Fruit fly (Drosophila melanogaster) whole organism, embryonic: ENCODE measurements around the gene Wnt6.

Experiments used
- Blimp-1 ChIP-seq: fragments of 200-800 bp; sonication (Bioruptor generic); optimal IDR thresholded peaks from 3 replicates; lab custom pipeline; 2018; ENCODE audit warnings: missing biosample characterization, missing genetic modification characterization, mild to moderate bottlenecking, moderate library complexity, missing genetic modification reagents
- C15 ChIP-seq: fragments of 200-800 bp; sonication (Bioruptor generic); IDR thresholded peaks from 3 replicates; pipeline ENCODE4 v1.3.6; 2022; ENCODE audit warnings: missing biosample characterization, missing genetic modification characterization
- CG10147 ChIP-seq: fragments of 200-800 bp; sonication (Bioruptor generic); optimal IDR thresholded peaks from 2 replicates; lab custom pipeline; 2019; ENCODE audit warnings: missing biosample characterization, mild to moderate bottlenecking, missing genetic modification characterization, moderate library complexity
- CG11456 ChIP-seq: fragments of 200-800 bp; sonication (Bioruptor generic); IDR thresholded peaks from 3 replicates; pipeline ENCODE4 v1.3.6; 2022; ENCODE audit warnings: missing biosample characterization, missing genetic modification characterization
- CG11695 ChIP-seq: fragments of 200-800 bp; sonication (Bioruptor generic); IDR thresholded peaks from 3 replicates; pipeline ENCODE4 v1.3.6; 2022; ENCODE audit warnings: missing biosample characterization, missing genetic modification characterization
- CG11696 ChIP-seq: fragments of 200-800 bp; sonication (Bioruptor generic); IDR thresholded peaks from 2 replicates; pipeline ENCODE4 v1.3.6; 2022; ENCODE audit warnings: missing biosample characterization, missing genetic modification characterization
- CG12744 ChIP-seq: fragments of 200-800 bp; sonication (Bioruptor generic); optimal IDR thresholded peaks from 2 replicates; lab custom pipeline; 2016; ENCODE audit warnings: missing biosample characterization, missing genetic modification characterization
- CG13287 ChIP-seq: fragments of 200-800 bp; sonication (Bioruptor generic); IDR thresholded peaks from 2 replicates; pipeline ENCODE4 v1.3.6; 2022; ENCODE audit warnings: missing biosample characterization, missing genetic modification characterization; ENCODE audit not compliant: partially characterized antibody
- CG15269 ChIP-seq: fragments of 200-800 bp; sonication (Bioruptor generic); optimal IDR thresholded peaks from 2 replicates; lab custom pipeline; 2018; ENCODE audit warnings: missing biosample characterization, mild to moderate bottlenecking, missing genetic modification characterization, moderate library complexity
- CG17385 ChIP-seq: fragments of 200-800 bp; sonication (Bioruptor generic); optimal IDR thresholded peaks from 3 replicates; lab custom pipeline; 2018; ENCODE audit warnings: missing biosample characterization, mild to moderate bottlenecking, missing genetic modification characterization
- CG2199 ChIP-seq: fragments of 200-800 bp; sonication (Bioruptor generic); IDR thresholded peaks from 3 replicates; pipeline ENCODE4 v1.3.6; 2022; ENCODE audit warnings: missing biosample characterization, missing genetic modification characterization
- CG33557 ChIP-seq: fragments of 200-800 bp; sonication (Bioruptor generic); optimal IDR thresholded peaks from 2 replicates; lab custom pipeline; 2019; ENCODE audit warnings: missing biosample characterization, mild to moderate bottlenecking, missing genetic modification characterization, moderate library complexity
- CG3407 ChIP-seq: fragments of 200-800 bp; sonication (Bioruptor generic); optimal IDR thresholded peaks from 2 replicates; lab custom pipeline; 2018; ENCODE audit warnings: missing biosample characterization, mild to moderate bottlenecking, missing genetic modification characterization
- CG34224 ChIP-seq: fragments of 200-800 bp; sonication (Bioruptor generic); IDR thresholded peaks from 3 replicates; pipeline ENCODE4 v1.3.6; 2022; ENCODE audit warnings: missing biosample characterization, missing genetic modification characterization; ENCODE audit not compliant: partially characterized antibody
- CG34422 ChIP-seq: fragments of 200-800 bp; sonication (Bioruptor generic); IDR thresholded peaks from 3 replicates; pipeline ENCODE4 v1.3.6; 2022; ENCODE audit warnings: missing biosample characterization, missing genetic modification characterization
- CG3726 ChIP-seq: fragments of 200-800 bp; sonication (Bioruptor generic); IDR thresholded peaks from 3 replicates; pipeline ENCODE4, ENCODE4 v1.3.6; 2022; ENCODE audit warnings: missing biosample characterization, missing genetic modification characterization
- CG4404 ChIP-seq: fragments of 200-800 bp; sonication (Bioruptor generic); IDR thresholded peaks from 2 replicates; pipeline ENCODE4 v1.3.6; 2022; ENCODE audit warnings: missing biosample characterization, missing genetic modification characterization
- CG6175 ChIP-seq: fragments of 200-800 bp; sonication (Bioruptor generic); IDR thresholded peaks from 3 replicates; pipeline ENCODE4 v1.3.6; 2022; ENCODE audit warnings: missing biosample characterization, missing genetic modification characterization
- CG6654 ChIP-seq: fragments of 200-800 bp; sonication (Bioruptor generic); optimal IDR thresholded peaks from 2 replicates; lab custom pipeline; 2017; ENCODE audit warnings: missing biosample characterization, mild to moderate bottlenecking, missing genetic modification characterization
- CG7556 ChIP-seq: fragments of 200-800 bp; sonication (Bioruptor generic); optimal IDR thresholded peaks from 2 replicates; lab custom pipeline; 2017; ENCODE audit warnings: missing biosample characterization, mild to moderate bottlenecking, missing genetic modification characterization
- CG7987 ChIP-seq: fragments of 200-800 bp; sonication (Bioruptor generic); optimal IDR thresholded peaks from 2 replicates; lab custom pipeline; 2018; ENCODE audit warnings: missing biosample characterization, mild to moderate bottlenecking, missing genetic modification characterization, moderate library complexity
- CG8924 ChIP-seq: fragments of 200-800 bp; optimal IDR thresholded peaks from 3 replicates; lab custom pipeline; 2019; ENCODE audit warnings: missing biosample characterization, mild to moderate bottlenecking, missing genetic modification characterization, moderate library complexity
- Chrac-16 ChIP-seq: fragments of 200-800 bp; sonication (Bioruptor generic); optimal IDR thresholded peaks from 3 replicates; lab custom pipeline; 2016; ENCODE audit warnings: missing biosample characterization, missing genetic modification characterization
- CkIIα-i1 ChIP-seq: fragments of 200-800 bp; sonication (Bioruptor generic); IDR thresholded peaks from 2 replicates; pipeline ENCODE4 v1.3.6; 2022; ENCODE audit warnings: missing biosample characterization, missing genetic modification characterization
- D19B ChIP-seq: fragments of 200-800 bp; sonication (Bioruptor generic); optimal IDR thresholded peaks from 2 replicates; lab custom pipeline; 2017; ENCODE audit warnings: missing biosample characterization, mild to moderate bottlenecking, missing genetic modification characterization
- E2f2 ChIP-seq: fragments of 200-800 bp; sonication (Bioruptor generic); IDR thresholded peaks from 2 replicates; pipeline ENCODE4 v1.3.6; 2022; ENCODE audit warnings: missing biosample characterization, missing genetic modification characterization
- HHEX ChIP-seq: fragments of 200-800 bp; sonication (Bioruptor generic); optimal IDR thresholded peaks from 3 replicates; lab custom pipeline; 2017; ENCODE audit warnings: missing biosample characterization, mild to moderate bottlenecking, missing genetic modification characterization, missing genetic modification reagents
- Hr39 ChIP-seq: fragments of >200 bp; optimal IDR thresholded peaks from 2 replicates; lab custom pipeline; 2017
- Med ChIP-seq: fragments of 200-800 bp; sonication (Bioruptor generic); peaks from one replicate; lab custom pipeline; 2016; ENCODE audit warnings: missing biosample characterization, missing genetic modification characterization, mild to moderate bottlenecking, inconsistent platforms, moderate library complexity
- PHDP ChIP-seq: fragments of 200-800 bp; sonication (Bioruptor generic); optimal IDR thresholded peaks from 3 replicates; lab custom pipeline; 2018; ENCODE audit warnings: missing biosample characterization, mild to moderate bottlenecking, missing genetic modification characterization, moderate library complexity
- Six4 ChIP-seq: fragments of 200-800 bp; sonication (Bioruptor generic); optimal IDR thresholded peaks from 2 replicates; lab custom pipeline; 2016; ENCODE audit warnings: missing biosample characterization, missing genetic modification characterization
- Usf ChIP-seq: fragments of 200-800 bp; sonication (Bioruptor generic); optimal IDR thresholded peaks from 2 replicates; lab custom pipeline; 2017; ENCODE audit warnings: missing genotype, missing biosample characterization, missing genetic modification characterization
- abd-A ChIP-seq: fragments of 200-800 bp; sonication (Bioruptor generic); optimal IDR thresholded peaks from 3 replicates; lab custom pipeline; 2019; ENCODE audit warnings: missing biosample characterization, mild to moderate bottlenecking, missing genetic modification characterization, moderate library complexity
- al ChIP-seq: fragments of 200-800 bp; sonication (Bioruptor generic); IDR thresholded peaks from 2 replicates; pipeline ENCODE4 v1.3.6; 2022; ENCODE audit warnings: missing biosample characterization, missing genetic modification characterization
- br ChIP-seq: fragments of >200 bp; optimal IDR thresholded peaks from 2 replicates; lab custom pipeline; 2017
- bsh ChIP-seq, 2 experiments: fragments of 200-800 bp; sonication (Bioruptor generic); optimal IDR thresholded peaks; 2 replicates each; lab custom pipeline; 2017 to 2018; ENCODE audit warnings: mild to moderate bottlenecking in 2 of 2, missing biosample characterization in 2 of 2, missing genetic modification characterization in 2 of 2, moderate library complexity in 1 of 2
- caup ChIP-seq: fragments of 200-800 bp; sonication (Bioruptor generic); optimal IDR thresholded peaks from 3 replicates; lab custom pipeline; 2017; ENCODE audit warnings: missing biosample characterization, mild to moderate bottlenecking, missing genetic modification characterization, moderate library complexity; ENCODE audit not compliant: severe bottlenecking
- danr ChIP-seq: fragments of 200-800 bp; sonication (Bioruptor generic); IDR thresholded peaks from 2 replicates; pipeline ENCODE4 v1.3.6; 2022; ENCODE audit warnings: missing biosample characterization, missing genetic modification characterization
- dmrt11E ChIP-seq: fragments of 200-800 bp; sonication (Bioruptor generic); optimal IDR thresholded peaks from 3 replicates; lab custom pipeline; 2018; ENCODE audit warnings: missing biosample characterization, mild to moderate bottlenecking, missing genetic modification characterization, moderate library complexity
- en ChIP-seq: fragments of 200-800 bp; sonication (Bioruptor generic); optimal IDR thresholded peaks from 2 replicates; lab custom pipeline; 2016; ENCODE audit warnings: missing biosample characterization, missing genetic modification characterization
- gem ChIP-seq: fragments of 200-800 bp; sonication (Bioruptor generic); optimal IDR thresholded peaks from 2 replicates; lab custom pipeline; 2019; ENCODE audit warnings: missing biosample characterization, mild to moderate bottlenecking, missing genetic modification characterization, moderate library complexity
- lilli ChIP-seq: fragments of 200-800 bp; sonication (Bioruptor generic); optimal IDR thresholded peaks from 3 replicates; lab custom pipeline; 2016; ENCODE audit warnings: missing biosample characterization, missing genetic modification characterization
- lola ChIP-seq, 3 experiments: fragments of >200 bp in 2 of 3; fragments of 200-800 bp in 1 of 3; sonication (Bioruptor generic) in 1 of 3; optimal IDR thresholded peaks; 2 replicates each; lab custom pipeline; 2017 to 2019; ENCODE audit warnings: missing biosample characterization in 3 of 3, missing genetic modification characterization in 3 of 3, mild to moderate bottlenecking in 1 of 3, moderate library complexity in 1 of 3
- sens ChIP-seq: fragments of 200-800 bp; sonication (Bioruptor generic); peaks from one replicate; lab custom pipeline; 2016; ENCODE audit warnings: missing biosample characterization, missing genetic modification characterization
- sisA ChIP-seq: fragments of 200-800 bp; sonication (Bioruptor generic); IDR thresholded peaks from 2 replicates; pipeline ENCODE4 v1.3.6; 2022; ENCODE audit warnings: missing biosample characterization, missing genetic modification characterization
- slou ChIP-seq: fragments of 200-800 bp; sonication (Bioruptor generic); optimal IDR thresholded peaks from 3 replicates; lab custom pipeline; 2016; ENCODE audit warnings: missing biosample characterization, missing genetic modification characterization
- ssp ChIP-seq: fragments of 200-800 bp; sonication (Bioruptor generic); IDR thresholded peaks from 2 replicates; pipeline ENCODE4 v1.3.6; 2022; ENCODE audit warnings: missing biosample characterization, missing genetic modification characterization
- unc-4 ChIP-seq: fragments of 200-800 bp; sonication (Bioruptor generic); IDR thresholded peaks from 2 replicates; pipeline ENCODE4 v1.3.6; 2022; ENCODE audit warnings: missing biosample characterization, missing genetic modification characterization; ENCODE audit not compliant: partially characterized antibody
- vfl ChIP-seq: fragments of 200-800 bp; sonication (Bioruptor generic); optimal IDR thresholded peaks from 2 replicates; lab custom pipeline; 2016; ENCODE audit warnings: missing biosample characterization, missing genetic modification characterization
- z ChIP-seq: fragments of 200-800 bp; sonication (Bioruptor generic); IDR thresholded peaks from 3 replicates; pipeline ENCODE4 v1.3.6; 2022; ENCODE audit warnings: missing biosample characterization, missing genetic modification characterization
- zfh1 ChIP-seq: fragments of 200-800 bp; sonication (Bioruptor generic); IDR thresholded peaks from 3 replicates; pipeline ENCODE4 v1.3.6; 2022; ENCODE audit warnings: missing biosample characterization, missing genetic modification characterization

Wnt6 gene

dm6 chr2L:7294964-7295363 lies 38.5 kb upstream of the Wnt6 start (continued):
- TF ChIP-seq CG11696 (GFP tag; lab: Robert Waterston, UW) (no peak), gem (peak; percentile 71), CG6654 (GFP tag; lab: Kevin White, UChicago) (peak; percentile 5), unc-4 (GFP tag; lab: Robert Waterston, UW) (no peak), CG11456 (GFP tag; lab: Robert Waterston, UW) (no peak), HHEX (GFP tag; lab: Kevin White, UChicago) (peak; percentile 4), CG13287 (no peak), CkIIα-i1 (GFP tag; lab: Robert Waterston, UW) (no peak), sens (GFP tag; lab: Kevin White, UChicago) (peak; percentile 92), CG15269 (tag; lab: Kevin White, UChicago) (peak; percentile 4), bsh (GFP tag; optimal IDR thresholded peaks at IDR 0.05; lab: Kevin White, UChicago) (peak in 1 of 2 experiments; percentile 73), CG12744 (GFP tag; lab: Kevin White, UChicago) (no peak), Blimp-1 (GFP tag; lab: Kevin White, UChicago) (peak; percentile 54), lilli (peak; percentile 43), Chrac-16 (peak; percentile 25), slou (no peak), abd-A (tag; lab: Kevin White, UChicago) (no peak), al (GFP tag; lab: Robert Waterston, UW) (no peak), Med (GFP tag; lab: Kevin White, UChicago) (peak; percentile 29), CG34422 (GFP tag; lab: Robert Waterston, UW) (no peak), CG7987 (GFP tag; lab: Kevin White, UChicago) (no peak), D19B (GFP tag; lab: Kevin White, UChicago) (no peak), CG10147 (no peak), dmrt11E (tag; lab: Kevin White, UChicago) (peak; percentile 66), en (GFP tag; lab: Kevin White, UChicago) (no peak), CG34224 (GFP tag; lab: Robert Waterston, UW) (no peak), z (GFP tag; lab: Robert Waterston, UW) (0 out of 3 replicates have a peak, but pooled peaks have one; percentile 28), CG3407 (GFP tag; lab: Kevin White, UChicago) (no peak), vfl (no peak), ssp (no peak), CG17385 (peak; percentile 31), CG7556 (GFP tag; lab: Kevin White, UChicago) (peak; percentile 17), Hr39 (no peak), br (lab: Kevin White, UChicago) (no peak), Six4 (GFP tag; lab: Kevin White, UChicago) (peak; percentile 2), PHDP (tag; lab: Kevin White, UChicago) (peak; percentile 32), danr (GFP tag; lab: Robert Waterston, UW) (no peak), caup (no peak), E2f2 (no peak), CG3726 (GFP tag; lab: Robert Waterston, UW) (no peak), Usf (GFP tag; lab: Kevin White, UChicago) (peak; percentile 30), CG6175 (GFP tag; lab: Robert Waterston, UW) (no peak), CG33557 (GFP tag; lab: Kevin White, UChicago) (peak; percentile 54), zfh1 (0 out of 3 replicates have a peak, but pooled peaks have one; percentile 18), CG11695 (GFP tag; lab: Robert Waterston, UW) (0 out of 3 replicates have a peak, but pooled peaks have one; percentile 29), CG2199 (GFP tag; lab: Robert Waterston, UW) (no peak), lola (GFP tag; optimal IDR thresholded peaks at IDR 0.05; lab: Kevin White, UChicago) (peak in 1 of 3 experiments; percentile 75), C15 (GFP tag; lab: Robert Waterston, UW) (no peak), CG4404 (peak; percentile 59), sisA (no peak), CG8924 (tag; lab: Kevin White, UChicago) (peak; percentile 51)
